Worm (Caenorhabditis elegans) whole organism, midembryonic: Measurements from ENCODE around the gene npp-5.

Experiments used
- T22C8.4 ChIP-seq: fragments of 200-800 bp; sonication (Bioruptor generic); IDR thresholded peaks from 2 replicates; pipeline ENCODE4 v1.3.6; 2022; ENCODE audit warnings: missing genetic modification characterization, missing compliant biosample characterization
- cog-1 ChIP-seq: sonication (generic microtip); optimal IDR thresholded peaks from 2 replicates; lab custom pipeline; 2016; ENCODE audit warnings: missing genetic modification characterization, missing compliant biosample characterization
- flt-1 ChIP-seq: fragments of 200-800 bp; sonication (Bioruptor generic); IDR thresholded peaks from 2 replicates; pipeline ENCODE4 v1.3.6; 2022; ENCODE audit warnings: missing genetic modification characterization, missing compliant biosample characterization
- klf-2 ChIP-seq: fragments of 200-800 bp; sonication (Bioruptor generic); conservative IDR thresholded peaks from 2 replicates; pipeline ENCODE4 v1.3.6; 2022; ENCODE audit warnings: missing genetic modification reagents, missing genetic modification characterization, missing compliant biosample characterization
- tab-1 ChIP-seq: fragments of 200-800 bp; sonication (Bioruptor generic); IDR thresholded peaks from 2 replicates; pipeline ENCODE4 v1.3.6; 2022; ENCODE audit warnings: missing genetic modification characterization, missing compliant biosample characterization

DNA sequence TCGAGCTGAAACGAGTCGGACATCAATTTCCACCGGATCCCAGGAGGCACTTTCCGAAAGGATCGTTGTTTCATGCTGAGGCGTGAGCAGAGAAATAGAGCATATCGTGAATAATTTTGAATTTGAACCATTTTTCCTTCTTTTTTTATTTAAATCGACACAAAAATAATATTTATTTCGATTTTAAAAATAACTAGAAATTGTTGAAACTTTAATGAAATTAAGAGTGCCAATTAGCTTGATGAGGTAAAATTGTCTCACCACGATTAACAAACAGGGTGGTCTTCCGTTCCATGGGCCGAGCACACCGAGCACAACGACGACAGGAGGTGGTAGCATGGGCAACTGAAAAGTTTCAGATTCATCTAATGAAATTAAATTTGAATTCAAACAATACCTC, 11.3 kb downstream of the npp-5 start:
- TF ChIP-seq T22C8.4 (no peak), flt-1 (GFP tag; lab: Robert Waterston, UW) (no peak), klf-2 (no peak), cog-1 (no peak), tab-1 (GFP tag; lab: Robert Waterston, UW) (no peak)
